Worm (Caenorhabditis elegans) whole organism, L2 larva: ENCODE results near the gene F18E9.8.
"Not testable (repeated sequence)": the region's sequence is repeated elsewhere in the genome, so short reads cannot be mapped to it uniquely, and the experiment has no call there.

Source experiments
- F13H6.1 ChIP-seq: sonication (generic microtip); optimal IDR thresholded peaks from 2 replicates; lab custom pipeline; 2016; ENCODE audit warnings: missing genetic modification characterization, missing compliant biosample characterization
- ZK546.5 ChIP-seq: sonication (generic microtip); optimal IDR thresholded peaks from 2 replicates; lab custom pipeline; 2017; ENCODE audit warnings: missing biosample characterization, missing genetic modification characterization
- alr-1 ChIP-seq: fragments of 150-350 bp; optimal IDR thresholded peaks from 2 replicates; lab custom pipeline; 2014; ENCODE audit warnings: missing biosample characterization, missing genetic modification characterization
- ama-1 ChIP-seq: fragments of 150-350 bp; optimal IDR thresholded peaks from 2 replicates; lab custom pipeline; 2018; ENCODE audit warnings: inconsistent platforms
- egl-27 ChIP-seq: sonication (generic microtip); optimal IDR thresholded peaks from 3 replicates; lab custom pipeline; 2017; ENCODE audit warnings: missing biosample characterization, missing genetic modification reagents, missing genetic modification characterization
- lin-11 ChIP-seq: fragments of 150-350 bp; sonication (generic microtip); optimal IDR thresholded peaks from 2 replicates; lab custom pipeline; 2014; ENCODE audit warnings: missing biosample characterization, missing genetic modification characterization, inconsistent platforms, mixed read lengths
- nhr-11 ChIP-seq: fragments of 150-350 bp; optimal IDR thresholded peaks from 2 replicates; lab custom pipeline; 2014; ENCODE audit warnings: missing biosample characterization, missing genetic modification characterization
- nhr-77 ChIP-seq: fragments of 150-350 bp; optimal IDR thresholded peaks from 2 replicates; lab custom pipeline; 2014; ENCODE audit warnings: missing biosample characterization, missing genetic modification characterization
- sem-4 ChIP-seq: fragments of 150-350 bp; optimal IDR thresholded peaks from 2 replicates; lab custom pipeline; 2014; ENCODE audit warnings: missing biosample characterization, missing genetic modification reagents, missing genetic modification characterization
- snpc-4 ChIP-seq: fragments of 150-350 bp; optimal IDR thresholded peaks from 2 replicates; lab custom pipeline; 2014; ENCODE audit warnings: missing biosample characterization, missing genetic modification characterization
- unc-62 ChIP-seq: fragments of 150-350 bp; optimal IDR thresholded peaks from 2 replicates; lab custom pipeline; 2014; ENCODE audit warnings: missing biosample characterization, missing genetic modification reagents, missing genetic modification characterization
- ztf-11 ChIP-seq: sonication (generic microtip); optimal IDR thresholded peaks from 2 replicates; lab custom pipeline; 2017; ENCODE audit warnings: missing biosample characterization, missing genetic modification characterization
- ztf-4 ChIP-seq: fragments of 150-350 bp; optimal IDR thresholded peaks from 2 replicates; lab custom pipeline; 2014; ENCODE audit warnings: missing biosample characterization, missing genetic modification characterization

ce11 chrX:8535006-8535405 lies 46.3 kb downstream of the F18E9.8 start, which contains the start of gene nspc-1:
- TF ChIP-seq ZK546.5 (tag; lab: Kevin White, UChicago); nhr-11; alr-1 (tag; lab: Kevin White, UChicago); ztf-4 (tag; lab: Kevin White, UChicago); ama-1; ztf-11 (tag; lab: Kevin White, UChicago); sem-4; egl-27; snpc-4 (tag; lab: Kevin White, UChicago); nhr-77 (tag; lab: Kevin White, UChicago); F13H6.1 (tag; lab: Kevin White, UChicago); lin-11 (tag; lab: Kevin White, UChicago); unc-62 (GFP tag; lab: Kevin White, UChicago): not testable (repeated sequence)
